Worm (Caenorhabditis elegans) whole organism, L4 larva: ENCODE measurements around the gene K06A9.2.

Experiments used
- ceh-82 ChIP-seq: sonication (generic microtip); optimal IDR thresholded peaks from 2 replicates; lab custom pipeline; 2017; ENCODE audit warnings: missing biosample characterization, missing genetic modification characterization
- egl-27 ChIP-seq: sonication (generic microtip); optimal IDR thresholded peaks from 3 replicates; lab custom pipeline; 2017; ENCODE audit warnings: missing biosample characterization, missing genetic modification reagents, missing genetic modification characterization
- lsy-2 ChIP-seq, 2 experiments: fragments of 150-350 bp in 1 of 2; sonication (generic microtip) in 1 of 2; optimal IDR thresholded peaks; 2 replicates each; lab custom pipeline; 2014 to 2017; ENCODE audit warnings: missing biosample characterization in 2 of 2, missing genetic modification characterization in 2 of 2
- nhr-10 ChIP-seq: fragments of 150-350 bp; optimal IDR thresholded peaks from 2 replicates; lab custom pipeline; 2014; ENCODE audit warnings: missing biosample characterization, missing genetic modification characterization
- skn-1 ChIP-seq: fragments of 150-350 bp; optimal IDR thresholded peaks from 2 replicates; lab custom pipeline; 2014; ENCODE audit warnings: missing biosample characterization, missing genetic modification characterization
- unc-130 ChIP-seq: sonication (generic microtip); optimal IDR thresholded peaks from 2 replicates; lab custom pipeline; 2016; ENCODE audit warnings: missing genetic modification reagents, missing genetic modification characterization, missing compliant biosample characterization
- ztf-11 ChIP-seq: fragments of 150-350 bp; optimal IDR thresholded peaks from 2 replicates; lab custom pipeline; 2014; ENCODE audit warnings: missing biosample characterization, missing genetic modification characterization

DNA sequence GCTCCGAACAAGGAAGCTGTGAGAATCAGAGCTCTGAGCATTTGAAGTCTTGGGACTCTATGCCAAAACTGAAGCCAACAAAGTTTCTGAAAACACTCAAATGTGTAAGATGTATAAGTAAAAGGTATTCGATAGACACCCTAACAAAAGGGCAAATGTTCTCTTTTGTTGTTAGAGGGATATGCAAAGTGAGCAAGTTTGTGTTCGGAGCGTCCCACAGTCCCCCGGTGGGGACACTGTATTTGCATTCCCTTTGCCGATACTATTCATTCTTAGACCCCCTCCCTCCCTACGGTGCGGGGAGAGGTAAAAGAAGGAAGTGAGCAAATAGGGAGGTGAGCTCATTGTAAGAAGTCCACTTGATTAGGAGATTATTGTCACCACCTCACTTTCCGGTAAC is 38.6 kb upstream of the K06A9.2 start, which contains the start of gene F09E10.6:
- no peak for TF ChIP-seq unc-130 (GFP tag; lab: Kevin White, UChicago)
- no peak for TF ChIP-seq egl-27 (tag; lab: Kevin White, UChicago)
- no peak for TF ChIP-seq ceh-82 (tag; lab: Kevin White, UChicago)
- TF ChIP-seq ztf-11 (tag; lab: Kevin White, UChicago): no peak
- TF ChIP-seq skn-1 (tag; lab: Kevin White, UChicago): no peak
- TF ChIP-seq lsy-2 (tag; optimal IDR thresholded peaks at IDR 0.05; lab: Kevin White, UChicago): no peak
- TF ChIP-seq nhr-10 (tag; lab: Kevin White, UChicago): no peak
